Worm (Caenorhabditis elegans) whole organism, L4/young adult: ENCODE results near the gene srg-39.

ENCODE experiments used
- W03F9.2 ChIP-seq: fragments of 150-350 bp; optimal IDR thresholded peaks from 2 replicates; lab custom pipeline; 2014; ENCODE audit warnings: missing biosample characterization, missing genetic modification characterization
- dao-5 ChIP-seq: sonication (generic microtip); optimal IDR thresholded peaks from 2 replicates; lab custom pipeline; 2016; ENCODE audit warnings: missing genotype, missing genetic modification characterization, moderate library complexity, missing compliant biosample characterization
- him-1 ChIP-seq: sonication (generic microtip); optimal IDR thresholded peaks from 2 replicates; lab custom pipeline; 2016; ENCODE audit warnings: missing genotype, missing genetic modification reagents, missing genetic modification characterization, missing compliant biosample characterization

ce11 chrV:11141179-11141578 is 11.1 kb downstream of the srg-39 start, which contains the start of gene folt-1:
- TF ChIP-seq W03F9.2 (tag; lab: Kevin White, UChicago) (no peak), him-1 (tag; lab: Kevin White, UChicago) (no peak), dao-5 (tag; lab: Kevin White, UChicago) (no peak)
